Fruit fly (Drosophila melanogaster): ENCODE data around the gene Cdc14.

DNA sequence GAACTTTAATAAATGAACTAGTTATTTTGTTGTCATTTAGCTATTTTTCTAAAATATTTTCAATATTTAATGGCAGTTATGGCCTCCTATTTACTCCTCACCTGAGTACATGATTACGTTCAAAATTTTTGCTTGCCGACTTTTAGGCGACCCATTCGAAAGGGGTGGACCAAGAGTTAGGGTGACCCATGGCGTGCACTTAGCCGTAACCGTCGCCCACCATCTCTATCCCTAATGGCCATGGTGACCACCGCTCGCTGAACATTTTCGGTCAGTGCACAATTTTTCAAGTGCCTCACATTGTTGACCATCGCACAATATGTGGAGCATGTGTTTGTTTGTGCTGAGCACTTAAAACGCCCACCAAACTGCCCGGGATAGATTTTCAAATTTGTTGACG, 38.6 kb downstream of the Cdc14 start:
- TF ChIP-seq Myc (optimal IDR thresholded peaks at IDR 0.05) (no peak), psq (optimal IDR thresholded peaks at IDR 0.05) (no peak)
